Worm (Caenorhabditis elegans) whole organism, L3 larva: ENCODE measurements around the gene F34H10.4.

Experiments used
- R02D3.7 ChIP-seq: fragments of 150-350 bp; optimal IDR thresholded peaks from 2 replicates; lab custom pipeline; 2014; ENCODE audit warnings: missing biosample characterization, missing genetic modification characterization
- ZK546.5 ChIP-seq: sonication (generic microtip); optimal IDR thresholded peaks from 2 replicates; lab custom pipeline; 2017; ENCODE audit warnings: missing biosample characterization, missing genetic modification characterization
- aly-2 ChIP-seq: fragments of 150-350 bp; optimal IDR thresholded peaks from 2 replicates; lab custom pipeline; 2014; ENCODE audit warnings: missing biosample characterization, missing genetic modification characterization
- ama-1 ChIP-seq: fragments of 150-350 bp; optimal IDR thresholded peaks from 2 replicates; lab custom pipeline; 2018
- ceh-16 ChIP-seq: sonication (generic microtip); optimal IDR thresholded peaks from 2 replicates; lab custom pipeline; 2017; ENCODE audit warnings: missing biosample characterization, missing genetic modification characterization
- ceh-28 ChIP-seq: fragments of 150-350 bp; optimal IDR thresholded peaks from 2 replicates; lab custom pipeline; 2014; ENCODE audit warnings: missing biosample characterization, missing genetic modification reagents, missing genetic modification characterization
- ceh-82 ChIP-seq: fragments of 150-350 bp; optimal IDR thresholded peaks from 2 replicates; lab custom pipeline; 2014; ENCODE audit warnings: missing biosample characterization, missing genetic modification characterization
- ceh-9 ChIP-seq: sonication (generic microtip); optimal IDR thresholded peaks from 2 replicates; lab custom pipeline; 2018; ENCODE audit warnings: missing biosample characterization, missing genetic modification characterization
- daf-12 ChIP-seq: fragments of 150-350 bp; optimal IDR thresholded peaks from 2 replicates; lab custom pipeline; 2014; ENCODE audit warnings: missing biosample characterization, missing genetic modification reagents, missing genetic modification characterization
- egl-27 ChIP-seq: sonication (generic microtip); optimal IDR thresholded peaks from 4 replicates; lab custom pipeline; 2017; ENCODE audit warnings: missing biosample characterization, missing genetic modification reagents, missing genetic modification characterization
- egl-5 ChIP-seq: fragments of 150-350 bp; optimal IDR thresholded peaks from 2 replicates; lab custom pipeline; 2017; ENCODE audit warnings: missing biosample characterization, missing genetic modification reagents, missing genetic modification characterization, inconsistent platforms
- elt-1 ChIP-seq: fragments of 150-350 bp; optimal IDR thresholded peaks from 2 replicates; lab custom pipeline; 2014; ENCODE audit warnings: missing biosample characterization, missing genetic modification characterization
- elt-2 ChIP-seq: sonication (generic microtip); optimal IDR thresholded peaks from 2 replicates; lab custom pipeline; 2016; ENCODE audit warnings: missing genetic modification reagents, mild to moderate bottlenecking, missing genetic modification characterization, missing compliant biosample characterization
- elt-3 ChIP-seq, 3 experiments: fragments of 150-350 bp in 1 of 3; sonication (generic microtip) in 2 of 3; optimal IDR thresholded peaks; 2 replicates in 2 of 3; 4 replicates in 1 of 3; lab custom pipeline; 2014 to 2017; ENCODE audit warnings: missing biosample characterization in 3 of 3, missing genetic modification characterization in 3 of 3
- eor-1 ChIP-seq, 2 experiments: fragments of 150-350 bp; optimal IDR thresholded peaks; 2 replicates each; lab custom pipeline; 2014 to 2018; ENCODE audit warnings: missing biosample characterization in 2 of 2, missing genetic modification characterization in 2 of 2
- fkh-10 ChIP-seq: sonication (generic microtip); optimal IDR thresholded peaks from 2 replicates; lab custom pipeline; 2017; ENCODE audit warnings: missing biosample characterization, missing genetic modification reagents, missing genetic modification characterization
- fkh-2 ChIP-seq: fragments of 150-350 bp; optimal IDR thresholded peaks from 2 replicates; lab custom pipeline; 2014; ENCODE audit warnings: missing biosample characterization, missing genetic modification reagents, missing genetic modification characterization
- fos-1 ChIP-seq: fragments of 150-350 bp; optimal IDR thresholded peaks from 2 replicates; lab custom pipeline; 2014; ENCODE audit warnings: missing biosample characterization, missing genetic modification characterization
- hmg-11 ChIP-seq: sonication (generic microtip); optimal IDR thresholded peaks from 2 replicates; lab custom pipeline; 2016; ENCODE audit warnings: missing genetic modification characterization, missing compliant biosample characterization
- jun-1 ChIP-seq: fragments of 150-350 bp; optimal IDR thresholded peaks from 2 replicates; lab custom pipeline; 2014; ENCODE audit warnings: missing biosample characterization, missing genetic modification reagents, missing genetic modification characterization
- lin-15B ChIP-seq: fragments of 150-350 bp; optimal IDR thresholded peaks from 2 replicates; lab custom pipeline; 2014; ENCODE audit warnings: missing biosample characterization, missing genetic modification characterization
- lin-39 ChIP-seq: fragments of 150-350 bp; optimal IDR thresholded peaks from 2 replicates; lab custom pipeline; 2018; ENCODE audit warnings: missing biosample characterization, missing genetic modification reagents, missing genetic modification characterization
- lsy-12 ChIP-seq: sonication (generic microtip); optimal IDR thresholded peaks from 2 replicates; lab custom pipeline; 2016; ENCODE audit warnings: mild to moderate bottlenecking, missing genetic modification characterization, missing compliant biosample characterization
- mdl-1 ChIP-seq: fragments of 150-350 bp; optimal IDR thresholded peaks from 2 replicates; lab custom pipeline; 2014; ENCODE audit warnings: missing biosample characterization, missing genetic modification characterization
- mml-1 ChIP-seq: fragments of 150-350 bp; sonication (generic microtip); optimal IDR thresholded peaks from 3 replicates; lab custom pipeline; 2014; ENCODE audit warnings: missing biosample characterization, missing genetic modification characterization
- nfya-1 ChIP-seq: sonication (generic microtip); optimal IDR thresholded peaks from 2 replicates; lab custom pipeline; 2017; ENCODE audit warnings: missing genetic modification characterization, mild to moderate bottlenecking, missing compliant biosample characterization, antibody characterized with exemption, moderate library complexity; ENCODE audit not compliant: insufficient read depth
- nhr-11 ChIP-seq: fragments of 150-350 bp; optimal IDR thresholded peaks from 2 replicates; lab custom pipeline; 2014; ENCODE audit warnings: missing biosample characterization, missing genetic modification characterization
- nhr-12 ChIP-seq: fragments of 150-350 bp; optimal IDR thresholded peaks from 2 replicates; lab custom pipeline; 2014; ENCODE audit warnings: missing biosample characterization, missing genetic modification characterization
- nhr-23 ChIP-seq: fragments of 150-350 bp; optimal IDR thresholded peaks from 2 replicates; lab custom pipeline; 2014; ENCODE audit warnings: missing biosample characterization, missing genetic modification reagents, missing genetic modification characterization
- nhr-237 ChIP-seq: fragments of 150-350 bp; optimal IDR thresholded peaks from 2 replicates; lab custom pipeline; 2014; ENCODE audit warnings: missing biosample characterization, missing genetic modification characterization
- nhr-25 ChIP-seq: sonication (generic microtip); optimal IDR thresholded peaks from 2 replicates; lab custom pipeline; 2017; ENCODE audit warnings: missing biosample characterization, missing genetic modification characterization
- nhr-28 ChIP-seq: fragments of 150-350 bp; optimal IDR thresholded peaks from 2 replicates; lab custom pipeline; 2014; ENCODE audit warnings: missing biosample characterization, missing genetic modification characterization
- nhr-43 ChIP-seq: sonication (generic microtip); optimal IDR thresholded peaks from 2 replicates; lab custom pipeline; 2016; ENCODE audit warnings: mild to moderate bottlenecking, missing genetic modification characterization, missing compliant biosample characterization; ENCODE audit not compliant: poor library complexity, severe bottlenecking
- nhr-67 ChIP-seq: fragments of 150-350 bp; optimal IDR thresholded peaks from 2 replicates; lab custom pipeline; 2014; ENCODE audit warnings: missing biosample characterization, missing genetic modification characterization
- nhr-76 ChIP-seq: fragments of 150-350 bp; sonication (generic microtip); optimal IDR thresholded peaks from 5 replicates; lab custom pipeline; 2014; ENCODE audit warnings: missing biosample characterization, missing genetic modification characterization
- nhr-77 ChIP-seq: fragments of 150-350 bp; optimal IDR thresholded peaks from 2 replicates; lab custom pipeline; 2014; ENCODE audit warnings: missing biosample characterization, missing genetic modification characterization
- pha-4 ChIP-seq: fragments of 150-350 bp; optimal IDR thresholded peaks from 2 replicates; lab custom pipeline; 2014; ENCODE audit warnings: missing biosample characterization, missing genetic modification reagents, missing genetic modification characterization
- pqm-1 ChIP-seq: fragments of 150-350 bp; optimal IDR thresholded peaks from 2 replicates; lab custom pipeline; 2017; ENCODE audit warnings: missing biosample characterization, missing genetic modification characterization, inconsistent platforms
- sea-2 ChIP-seq: fragments of 150-350 bp; sonication (generic microtip); optimal IDR thresholded peaks from 4 replicates; lab custom pipeline; 2014; ENCODE audit warnings: missing biosample characterization, missing genetic modification reagents, missing genetic modification characterization
- skn-1 ChIP-seq: fragments of 150-350 bp; optimal IDR thresholded peaks from 2 replicates; lab custom pipeline; 2014; ENCODE audit warnings: missing biosample characterization, missing genetic modification characterization
- snpc-4 ChIP-seq: fragments of 150-350 bp; optimal IDR thresholded peaks from 2 replicates; lab custom pipeline; 2014; ENCODE audit warnings: missing biosample characterization, missing genetic modification characterization
- tbx-2 ChIP-seq: sonication (generic microtip); optimal IDR thresholded peaks from 2 replicates; lab custom pipeline; 2016; ENCODE audit warnings: mild to moderate bottlenecking, missing genetic modification characterization, missing compliant biosample characterization
- unc-39 ChIP-seq: sonication (generic microtip); optimal IDR thresholded peaks from 4 replicates; lab custom pipeline; 2017; ENCODE audit warnings: missing biosample characterization, missing genetic modification characterization
- unc-62 ChIP-seq: fragments of 150-350 bp; sonication (generic microtip); optimal IDR thresholded peaks from 4 replicates; lab custom pipeline; 2014; ENCODE audit warnings: missing biosample characterization, missing genetic modification reagents, missing genetic modification characterization
- zag-1 ChIP-seq: fragments of 150-350 bp; optimal IDR thresholded peaks from 2 replicates; lab custom pipeline; 2014; ENCODE audit warnings: missing biosample characterization, missing genetic modification characterization
- ztf-11 ChIP-seq: fragments of 150-350 bp; optimal IDR thresholded peaks from 2 replicates; lab custom pipeline; 2014; ENCODE audit warnings: missing biosample characterization, missing genetic modification characterization
- ztf-4 ChIP-seq: fragments of 150-350 bp; optimal IDR thresholded peaks from 2 replicates; lab custom pipeline; 2014; ENCODE audit warnings: missing biosample characterization, missing genetic modification characterization

Gene F34H10.4

ce11 chrX:9637137-9637536 lies 11.2 kb upstream of the F34H10.4 start:
- no peak for TF ChIP-seq zag-1
- TF ChIP-seq egl-5, result peak; percentile 44
- peak; percentile 26 for TF ChIP-seq lin-39
- peak; percentile 39 for TF ChIP-seq nhr-23 (tag; lab: Kevin White, UChicago)

DNA sequence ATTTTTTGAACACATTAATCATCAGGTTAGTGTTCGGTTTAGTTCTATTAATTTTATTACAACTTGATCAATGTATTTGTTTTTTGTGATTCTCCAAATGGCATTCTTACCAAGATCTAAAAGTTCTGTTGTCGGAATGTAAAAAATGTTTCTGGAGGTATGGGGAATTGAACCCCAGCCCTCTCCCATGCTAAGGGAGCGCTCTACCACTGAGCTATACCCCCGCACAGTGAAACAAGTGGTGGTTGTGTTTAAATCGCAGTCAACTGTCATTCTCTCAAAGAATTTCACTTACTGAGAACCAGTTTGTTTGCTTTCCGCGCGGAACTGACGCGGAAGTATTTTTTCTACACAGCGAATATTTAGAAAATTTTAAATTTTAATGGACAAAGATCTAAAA lies 10.6 kb upstream of the F34H10.4 start:
- TF ChIP-seq sea-2 (GFP tag; lab: Kevin White, UChicago) (no peak), nfya-1 (tag; lab: Kevin White, UChicago) (peak; percentile 57), fos-1 (tag; lab: Kevin White, UChicago) (no peak), hmg-11 (peak; percentile 63), nhr-237 (tag; lab: Kevin White, UChicago) (no peak), mdl-1 (tag; lab: Kevin White, UChicago) (no peak), elt-2 (tag; lab: Kevin White, UChicago) (peak; percentile 42), ceh-9 (no peak), ztf-4 (tag; lab: Kevin White, UChicago) (peak; percentile 71), R02D3.7 (tag; lab: Kevin White, UChicago) (peak; percentile 42), ama-1 (lab: Kevin White, UChicago) (no peak), fkh-10 (GFP tag; lab: Kevin White, UChicago) (no peak), nhr-67 (tag; lab: Kevin White, UChicago) (no peak), skn-1 (no peak), nhr-12 (tag; lab: Kevin White, UChicago) (no peak), unc-62 (no peak), pqm-1 (no peak), ceh-28 (tag; lab: Kevin White, UChicago) (no peak), pha-4 (tag; lab: Kevin White, UChicago) (peak; percentile 39), lin-39 (no peak), elt-1 (tag; lab: Kevin White, UChicago) (no peak), egl-27 (tag; lab: Kevin White, UChicago) (no peak), nhr-77 (no peak), fkh-2 (tag; lab: Kevin White, UChicago) (no peak), eor-1 (tag; optimal IDR thresholded peaks at IDR 0.05; lab: Kevin White, UChicago) (no peak), ztf-11 (tag; lab: Kevin White, UChicago) (no peak), lsy-12 (tag; lab: Kevin White, UChicago) (peak; percentile 37), mml-1 (tag; lab: Kevin White, UChicago) (no peak), nhr-43 (tag; lab: Kevin White, UChicago) (peak; percentile 60), unc-39 (tag; lab: Kevin White, UChicago) (no peak), tbx-2 (tag; lab: Kevin White, UChicago) (peak; percentile 51), egl-5 (peak; percentile 52), aly-2 (tag; lab: Kevin White, UChicago) (no peak), nhr-25 (tag; lab: Kevin White, UChicago) (peak; percentile 35), lin-15B (no peak), elt-3 (tag; optimal IDR thresholded peaks at IDR 0.05; lab: Kevin White, UChicago) (no peak), ceh-82 (tag; lab: Kevin White, UChicago) (peak; percentile 17), snpc-4 (tag; lab: Kevin White, UChicago) (no peak), nhr-23 (tag; lab: Kevin White, UChicago) (peak; percentile 38), nhr-11 (tag; lab: Kevin White, UChicago) (no peak), zag-1 (no peak), ZK546.5 (tag; lab: Kevin White, UChicago) (no peak), jun-1 (tag; lab: Kevin White, UChicago) (no peak), nhr-76 (no peak), daf-12 (tag; lab: Kevin White, UChicago) (no peak), nhr-28 (no peak), ceh-16 (tag; lab: Kevin White, UChicago) (no peak)
